Worm (Caenorhabditis elegans): ENCODE data around the gene nhr-258.

nhr-258 gene

DNA sequence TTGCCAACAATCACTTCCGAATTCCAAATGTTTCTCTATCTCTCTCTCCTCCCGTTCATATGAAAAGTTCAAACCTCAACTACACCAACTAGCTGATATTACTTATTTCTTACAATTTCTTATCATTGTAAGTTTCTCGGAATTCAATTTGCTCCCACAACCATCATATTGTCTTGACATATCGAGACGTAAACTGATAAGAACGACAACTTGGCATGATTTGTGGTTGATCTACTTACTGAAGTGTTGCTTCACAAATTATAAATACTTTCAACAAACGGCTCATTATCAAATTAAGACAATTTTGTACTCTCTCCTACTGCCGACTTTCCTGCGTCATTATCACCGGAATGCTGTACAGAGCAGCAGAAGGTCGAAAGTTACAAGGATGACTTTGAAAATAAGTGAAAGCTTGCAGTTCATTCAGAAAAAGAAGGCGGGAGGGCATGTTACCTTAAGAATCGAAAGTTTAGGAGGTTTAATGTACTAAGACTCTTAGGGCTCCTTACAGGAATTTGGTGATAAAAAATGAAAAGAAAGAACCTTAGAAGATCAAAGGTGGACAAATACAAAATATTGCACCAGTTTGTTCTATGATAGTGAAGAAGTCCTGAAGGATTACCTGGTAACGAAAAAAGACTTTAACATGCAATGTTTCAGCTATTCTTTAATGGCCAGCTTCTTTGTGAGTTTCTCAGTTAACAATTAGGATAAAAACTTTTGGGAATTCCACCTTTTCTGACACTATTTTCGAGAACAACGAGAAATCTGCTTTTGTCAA is 12.4 kb upstream of the nhr-258 start:
- TF ChIP-seq tab-1 (GFP tag; IDR thresholded peaks at IDR 0.05) = no peak
- TF ChIP-seq T22C8.4 (GFP tag; IDR thresholded peaks at IDR 0.05) = no peak
- TF ChIP-seq ztf-29 (GFP tag; IDR thresholded peaks at IDR 0.05) = no peak
- no peak for TF ChIP-seq cog-1 (tag; optimal IDR thresholded peaks at IDR 0.05)
- no peak for TF ChIP-seq ztf-23 (GFP tag; IDR thresholded peaks at IDR 0.05)
- TF ChIP-seq flt-1 (GFP tag; IDR thresholded peaks at IDR 0.05) = no peak
- TF ChIP-seq med-1 (GFP tag; optimal IDR thresholded peaks at IDR 0.05; ENCODE audit: insufficient read depth) = no peak
- no peak for TF ChIP-seq ref-1 (GFP tag; conservative IDR thresholded peaks at IDR 0.05)

DNA sequence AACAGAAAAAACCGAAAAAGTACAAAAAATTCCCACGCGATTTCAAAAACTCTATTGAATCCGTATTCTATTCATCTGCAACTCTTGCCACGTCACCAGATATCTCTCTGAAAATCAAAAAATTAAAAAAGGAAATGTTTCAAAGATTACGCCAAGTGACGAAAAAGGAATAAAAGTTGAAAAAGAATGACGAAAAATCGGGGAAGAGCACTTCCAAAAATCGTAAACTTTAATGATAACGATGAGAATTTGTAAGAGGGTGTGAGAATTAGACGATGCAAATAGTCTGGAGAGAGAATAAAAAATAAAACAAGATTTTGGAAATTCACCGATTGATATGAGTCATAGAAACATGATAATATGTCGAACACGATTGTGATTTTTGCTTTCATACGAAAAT is 10.6 kb upstream of the nhr-258 start:
- TF ChIP-seq klf-2 (GFP tag; conservative IDR thresholded peaks at IDR 0.05) (no peak), cog-1 (tag; optimal IDR thresholded peaks at IDR 0.05) (no peak)

DNA sequence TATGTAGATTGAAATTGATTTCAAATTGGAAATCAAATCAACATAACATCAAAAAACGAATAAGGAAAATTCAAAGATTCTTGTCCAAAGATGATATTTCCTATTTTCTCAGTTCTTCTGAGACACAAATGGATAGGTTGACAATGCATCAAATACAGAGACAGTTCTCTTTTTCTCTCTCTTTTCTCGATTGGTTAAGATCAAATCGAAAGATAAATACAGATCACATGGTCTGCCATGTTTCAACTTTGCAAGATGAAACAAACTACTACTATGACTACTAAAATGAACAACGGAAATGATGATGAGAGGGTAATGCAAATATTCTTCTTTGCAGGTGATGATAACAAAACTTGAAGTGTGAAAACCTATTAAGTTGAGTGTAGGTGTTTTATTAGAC is 8.2 kb upstream of the nhr-258 start:
- TF ChIP-seq ztf-29 (GFP tag; IDR thresholded peaks at IDR 0.05) (no peak), ztf-23 (GFP tag; IDR thresholded peaks at IDR 0.05) (no peak), flt-1 (GFP tag; IDR thresholded peaks at IDR 0.05) (no peak), T22C8.4 (GFP tag; IDR thresholded peaks at IDR 0.05) (no peak), tab-1 (GFP tag; IDR thresholded peaks at IDR 0.05) (no peak), ref-1 (GFP tag; conservative IDR thresholded peaks at IDR 0.05) (no peak)

DNA sequence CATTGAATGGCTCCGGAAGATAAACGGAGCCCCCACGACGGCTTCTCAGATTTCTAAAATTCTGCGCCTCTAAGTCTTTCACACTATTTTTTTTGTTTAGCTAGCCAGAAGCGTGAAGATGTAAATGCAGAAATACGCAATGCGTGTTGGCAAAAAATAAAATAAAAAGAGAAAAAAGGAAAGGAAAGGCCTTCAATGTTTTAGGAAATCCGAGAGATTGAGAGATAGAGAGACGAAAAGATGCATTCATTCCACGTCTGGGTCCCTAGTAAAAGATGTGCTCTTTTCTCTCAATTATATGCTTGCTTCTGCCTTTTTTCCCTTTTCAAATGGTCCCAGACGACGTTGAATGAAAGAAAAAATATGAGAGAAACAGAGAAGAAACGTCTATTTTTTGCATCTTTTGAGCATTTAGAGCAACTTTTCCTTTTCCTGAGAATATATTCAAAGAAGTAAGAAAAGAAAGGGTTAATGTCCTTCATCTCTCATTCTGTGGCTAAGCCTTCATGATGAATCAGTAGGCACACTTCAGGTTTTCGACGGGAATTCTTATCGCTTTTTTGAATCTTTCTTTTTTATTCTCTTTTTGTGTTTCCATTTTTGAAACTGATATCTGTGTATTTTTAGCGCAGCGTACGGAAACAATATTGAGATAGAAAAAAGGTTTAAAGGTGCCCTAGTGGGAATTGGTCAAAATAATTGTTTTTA is 4.0 kb upstream of the nhr-258 start:
- TF ChIP-seq T22C8.4 (GFP tag; IDR thresholded peaks at IDR 0.05) (no peak), cog-1 (tag; optimal IDR thresholded peaks at IDR 0.05) (no peak), tab-1 (GFP tag; IDR thresholded peaks at IDR 0.05) (no peak), ztf-23 (GFP tag; IDR thresholded peaks at IDR 0.05) (no peak), flt-1 (GFP tag; IDR thresholded peaks at IDR 0.05) (no peak), ref-1 (GFP tag; conservative IDR thresholded peaks at IDR 0.05) (no peak), klf-2 (GFP tag; conservative IDR thresholded peaks at IDR 0.05) (no peak), ztf-29 (GFP tag; IDR thresholded peaks at IDR 0.05) (no peak), med-1 (GFP tag; optimal IDR thresholded peaks at IDR 0.05; ENCODE audit: insufficient read depth) (no peak)

DNA sequence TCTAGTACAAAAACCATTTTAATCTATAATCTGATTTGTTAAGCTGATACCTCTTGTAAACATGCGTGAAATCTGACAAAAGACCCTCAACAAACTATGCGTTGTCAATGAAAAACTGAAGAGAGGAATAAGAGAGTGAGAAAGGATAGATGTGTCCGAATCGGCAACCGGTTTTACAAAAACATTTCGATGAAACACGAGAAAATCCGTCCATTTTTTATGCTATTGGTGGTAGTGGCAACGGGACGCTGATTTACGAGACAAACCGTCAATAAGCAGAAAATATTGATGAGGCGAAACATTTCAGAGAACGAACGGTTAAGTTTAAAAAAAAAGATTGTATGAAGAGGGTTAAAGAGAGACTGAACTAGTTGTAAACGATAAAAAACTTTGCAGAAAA is 2.7 kb upstream of the nhr-258 start:
- TF ChIP-seq tab-1 (GFP tag; IDR thresholded peaks at IDR 0.05) = no peak

DNA sequence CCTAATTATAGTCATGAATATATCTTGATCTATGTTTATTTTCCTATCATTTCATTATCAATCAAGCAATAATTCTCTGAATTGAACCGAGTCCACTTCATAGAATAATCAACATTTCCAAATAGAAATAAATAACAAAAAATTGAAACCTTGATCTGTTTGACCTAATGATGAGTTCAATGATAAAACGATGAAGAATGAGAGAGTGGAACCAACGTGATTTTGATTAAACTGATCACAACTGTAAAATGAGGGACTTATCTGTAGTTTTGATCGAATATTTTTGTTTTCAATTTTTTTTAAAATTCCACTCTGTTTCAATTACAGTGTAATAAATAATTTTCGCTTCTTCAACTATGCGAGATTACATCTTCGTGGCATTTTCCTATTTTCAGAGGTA is 1.8 kb upstream of the nhr-258 start:
- TF ChIP-seq ztf-23 (GFP tag; IDR thresholded peaks at IDR 0.05) = no peak
- no peak for TF ChIP-seq tab-1 (GFP tag; IDR thresholded peaks at IDR 0.05)
- TF ChIP-seq cog-1 (tag; optimal IDR thresholded peaks at IDR 0.05) = no peak
- no peak for TF ChIP-seq klf-2 (GFP tag; conservative IDR thresholded peaks at IDR 0.05)
- no peak for TF ChIP-seq flt-1 (GFP tag; IDR thresholded peaks at IDR 0.05)
- no peak for TF ChIP-seq med-1 (GFP tag; optimal IDR thresholded peaks at IDR 0.05; ENCODE audit: insufficient read depth)
- no peak for TF ChIP-seq ztf-29 (GFP tag; IDR thresholded peaks at IDR 0.05)
- no peak for TF ChIP-seq T22C8.4 (GFP tag; IDR thresholded peaks at IDR 0.05)
- no peak for TF ChIP-seq ref-1 (GFP tag; conservative IDR thresholded peaks at IDR 0.05)

DNA sequence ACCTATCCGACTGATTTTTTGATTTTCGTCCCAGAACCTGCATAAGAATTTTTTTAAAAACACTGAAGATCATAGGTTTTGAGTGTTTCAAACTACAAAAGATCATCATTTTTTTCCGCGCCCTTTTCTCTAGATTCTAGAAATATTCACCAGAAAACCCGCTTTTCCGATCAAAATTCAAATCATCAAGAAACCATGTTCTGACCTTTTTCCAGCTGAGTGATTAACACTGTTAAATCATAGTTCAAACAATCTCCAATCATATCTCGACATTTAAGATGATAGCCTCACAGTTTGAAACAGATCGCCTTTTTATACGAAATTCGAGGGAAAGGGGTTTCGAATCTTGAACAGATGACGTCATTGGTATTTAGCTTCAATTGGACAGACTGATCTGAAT is 1.0 kb upstream of the nhr-258 start:
- TF ChIP-seq cog-1 (tag; optimal IDR thresholded peaks at IDR 0.05) (no peak), ztf-29 (GFP tag; IDR thresholded peaks at IDR 0.05) (no peak), med-1 (GFP tag; optimal IDR thresholded peaks at IDR 0.05; ENCODE audit: insufficient read depth) (no peak), tab-1 (GFP tag; IDR thresholded peaks at IDR 0.05) (no peak), ref-1 (GFP tag; conservative IDR thresholded peaks at IDR 0.05) (no peak), klf-2 (GFP tag; conservative IDR thresholded peaks at IDR 0.05) (no peak)

DNA sequence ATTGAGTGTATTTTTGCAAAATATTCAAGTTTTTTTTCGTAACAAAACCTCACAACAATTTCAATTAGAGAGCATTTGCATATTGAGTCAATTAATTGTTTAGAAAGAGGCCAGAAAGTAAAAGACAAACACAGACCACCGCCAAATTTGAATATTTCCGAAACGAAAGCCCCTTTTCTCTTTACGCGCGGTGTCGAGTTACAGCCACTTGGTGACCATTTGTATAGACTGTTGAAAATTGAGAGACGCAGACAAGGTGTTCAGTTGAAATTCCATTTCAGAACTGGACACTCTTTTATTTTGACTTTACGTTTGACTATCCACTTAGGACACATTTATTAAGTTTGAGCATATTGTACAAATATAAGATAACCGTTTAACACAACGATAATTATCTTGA is 3.3 kb downstream of the nhr-258 start:
- TF ChIP-seq med-1 (GFP tag; optimal IDR thresholded peaks at IDR 0.05; ENCODE audit: insufficient read depth) (no peak), klf-2 (GFP tag; conservative IDR thresholded peaks at IDR 0.05) (no peak), cog-1 (tag; optimal IDR thresholded peaks at IDR 0.05) (no peak), flt-1 (GFP tag; IDR thresholded peaks at IDR 0.05) (no peak), ztf-29 (GFP tag; IDR thresholded peaks at IDR 0.05) (no peak), T22C8.4 (GFP tag; IDR thresholded peaks at IDR 0.05) (no peak), tab-1 (GFP tag; IDR thresholded peaks at IDR 0.05) (no peak), ztf-23 (GFP tag; IDR thresholded peaks at IDR 0.05) (no peak), ref-1 (GFP tag; conservative IDR thresholded peaks at IDR 0.05) (no peak)

DNA sequence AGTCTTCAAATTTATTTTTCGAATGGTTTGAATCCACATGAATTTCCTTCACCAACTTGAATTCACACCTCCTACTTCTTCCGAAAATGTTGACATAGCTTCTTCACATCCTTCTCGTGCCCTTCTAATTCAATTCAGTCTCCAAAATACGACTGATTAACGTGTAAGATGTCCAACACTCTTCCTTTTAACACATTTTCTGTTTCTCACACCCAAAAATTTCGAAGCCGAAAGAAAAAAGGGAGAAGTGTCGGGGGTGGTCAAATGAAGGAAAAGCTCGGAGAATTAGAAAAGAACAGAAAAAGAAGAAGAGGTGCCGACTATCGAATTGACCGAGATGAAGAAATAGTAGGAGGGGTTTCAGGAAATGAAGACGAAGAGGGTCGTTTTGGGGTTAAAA is 8.0 kb downstream of the nhr-258 start:
- no peak for TF ChIP-seq klf-2 (GFP tag; conservative IDR thresholded peaks at IDR 0.05)
- TF ChIP-seq ztf-23 (GFP tag; IDR thresholded peaks at IDR 0.05) = no peak
- TF ChIP-seq tab-1 (GFP tag; IDR thresholded peaks at IDR 0.05) = no peak

DNA sequence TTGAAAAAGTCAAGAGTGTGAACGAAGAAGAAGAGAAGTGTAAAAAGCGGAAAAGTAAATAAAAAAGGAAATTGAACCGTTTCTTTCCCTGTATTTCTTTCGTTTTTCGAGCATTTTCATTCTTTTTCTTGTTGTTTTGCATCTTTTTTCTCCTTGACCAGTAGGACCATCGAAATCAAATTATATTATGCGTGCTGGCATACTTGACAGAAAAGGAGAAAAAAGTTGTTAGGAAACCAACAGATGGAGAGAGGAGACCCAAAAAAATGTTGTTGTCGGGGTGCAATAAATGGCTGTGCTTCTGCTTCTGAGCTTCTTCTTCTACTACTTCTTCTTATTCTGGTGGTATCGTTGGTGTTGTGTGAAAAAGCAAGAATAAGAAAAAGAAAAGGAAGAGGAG is 9.2 kb downstream of the nhr-258 start:
- no peak for TF ChIP-seq klf-2 (GFP tag; conservative IDR thresholded peaks at IDR 0.05)
- TF ChIP-seq ztf-29 (GFP tag; IDR thresholded peaks at IDR 0.05) = no peak
- no peak for TF ChIP-seq T22C8.4 (GFP tag; IDR thresholded peaks at IDR 0.05)
- TF ChIP-seq med-1 (GFP tag; optimal IDR thresholded peaks at IDR 0.05; ENCODE audit: insufficient read depth) = no peak
- no peak for TF ChIP-seq flt-1 (GFP tag; IDR thresholded peaks at IDR 0.05)
- TF ChIP-seq ztf-23 (GFP tag; IDR thresholded peaks at IDR 0.05) = no peak
